Fruit fly (Drosophila melanogaster): ENCODE data around the gene GlcAT-P.

Gene GlcAT-P

dm6 chr3L:11155380-11155779 is 42.0 kb downstream of the GlcAT-P start (continued):
- TF ChIP-seq CG6792 (GFP tag; optimal IDR thresholded peaks at IDR 0.05): no peak
- TF ChIP-seq CG16779 (tag; optimal IDR thresholded peaks at IDR 0.05): no peak
- TF ChIP-seq salr (GFP tag; optimal IDR thresholded peaks at IDR 0.05): peak in 1 of 2 experiments; percentile 35
- TF ChIP-seq Sox14 (GFP tag; optimal IDR thresholded peaks at IDR 0.05): peak; percentile 9
- TF ChIP-seq Hr38 (GFP tag; optimal IDR thresholded peaks at IDR 0.05): no peak
- no peak for TF ChIP-seq CG9139 (GFP tag; optimal IDR thresholded peaks at IDR 0.05)
- TF ChIP-seq CG31627 (GFP tag; optimal IDR thresholded peaks at IDR 0.05): peak; percentile 38
- TF ChIP-seq CG32006 (GFP tag; optimal IDR thresholded peaks at IDR 0.05): peak; percentile 70
- no peak for TF ChIP-seq vri (GFP tag; optimal IDR thresholded peaks at IDR 0.05)
- peak; percentile 20 for TF ChIP-seq lz (GFP tag; optimal IDR thresholded peaks at IDR 0.05)
- peak; percentile 82; the same call in 2 of the 3 replicates for TF ChIP-seq CG8119 (GFP tag; IDR thresholded peaks at IDR 0.05)
- TF ChIP-seq Gug (GFP tag; IDR thresholded peaks at IDR 0.05): peak; percentile 69; the same call in 1 of the 2 replicates
- TF ChIP-seq Eip75B (GFP tag; optimal IDR thresholded peaks at IDR 0.05): no peak
- no peak for TF ChIP-seq Lpt (GFP tag; optimal IDR thresholded peaks at IDR 0.05)
- peak; percentile 41 for TF ChIP-seq CG3919 (GFP tag; optimal IDR thresholded peaks at IDR 0.05)
- TF ChIP-seq CG34406 (GFP tag; optimal IDR thresholded peaks at IDR 0.05): peak; percentile 6
- TF ChIP-seq CG1621 (tag; optimal IDR thresholded peaks at IDR 0.05): no peak
- no peak for TF ChIP-seq CG11762 (GFP tag; optimal IDR thresholded peaks at IDR 0.05; ENCODE audit: insufficient read depth)
- peak; percentile 16 for TF ChIP-seq topi (GFP tag; optimal IDR thresholded peaks at IDR 0.05)
- TF ChIP-seq CG3032 (tag; optimal IDR thresholded peaks at IDR 0.05): peak; percentile 5
- peak; percentile 71 for TF ChIP-seq Hr4 (GFP tag; optimal IDR thresholded peaks at IDR 0.05)
- peak; percentile 26 for TF ChIP-seq Smox (GFP tag; optimal IDR thresholded peaks at IDR 0.05)

DNA sequence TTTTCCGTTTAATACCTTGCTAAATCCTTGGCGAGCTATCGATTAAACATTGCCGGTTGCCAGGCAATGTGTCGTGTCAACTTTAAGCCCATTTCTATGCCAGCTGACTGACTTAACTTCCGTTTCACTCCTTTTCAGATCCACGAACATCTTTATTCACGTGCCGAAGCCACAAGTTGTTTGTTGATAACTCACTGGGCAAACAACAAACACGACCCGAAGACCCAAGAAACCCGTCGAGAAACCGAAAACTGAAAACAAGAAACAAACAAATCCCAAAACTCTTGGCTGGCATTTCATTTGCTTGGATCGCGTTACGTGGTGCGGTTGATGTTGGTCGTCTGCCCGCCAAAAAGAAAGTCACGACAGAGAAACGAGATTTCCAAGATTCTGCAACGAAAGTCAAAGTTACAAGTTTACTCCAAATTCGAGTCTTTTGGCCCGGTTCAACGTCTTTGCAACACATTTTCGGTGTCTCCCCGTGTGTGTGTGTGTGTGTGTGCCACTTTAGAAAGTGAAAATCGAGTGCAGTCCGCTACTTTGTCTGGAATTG is 46.5 kb downstream of the GlcAT-P start, which contains the start of gene CG6216:
Gene CG6216 (minus strand): TSS at position 51 of the 553 bp plus-strand sequence.
- TF ChIP-seq Met (GFP tag; optimal IDR thresholded peaks at IDR 0.05) (peak; percentile 1), Blimp-1 (GFP tag; optimal IDR thresholded peaks at IDR 0.05) (peak; percentile 99), CG3032 (tag; optimal IDR thresholded peaks at IDR 0.05) (no peak), svp (GFP tag) (peak; percentile 54), fkh (GFP tag; optimal IDR thresholded peaks at IDR 0.05) (peak; percentile 27), Hr4 (GFP tag; optimal IDR thresholded peaks at IDR 0.05) (no peak), cyc (GFP tag; optimal IDR thresholded peaks at IDR 0.05) (no peak), Ets96B (tag; optimal IDR thresholded peaks at IDR 0.05) (no peak), Eip75B (GFP tag; optimal IDR thresholded peaks at IDR 0.05) (peak; percentile 36), CG6276 (GFP tag; optimal IDR thresholded peaks at IDR 0.05) (peak; percentile 29), CG10669 (GFP tag; optimal IDR thresholded peaks at IDR 0.05) (no peak), CG11902 (GFP tag; optimal IDR thresholded peaks at IDR 0.05) (no peak), Eip78C (GFP tag) (peak; percentile 40), achi (GFP tag; optimal IDR thresholded peaks at IDR 0.05) (peak; percentile 6), CG4318 (GFP tag; optimal IDR thresholded peaks at IDR 0.05) (no peak)

DNA sequence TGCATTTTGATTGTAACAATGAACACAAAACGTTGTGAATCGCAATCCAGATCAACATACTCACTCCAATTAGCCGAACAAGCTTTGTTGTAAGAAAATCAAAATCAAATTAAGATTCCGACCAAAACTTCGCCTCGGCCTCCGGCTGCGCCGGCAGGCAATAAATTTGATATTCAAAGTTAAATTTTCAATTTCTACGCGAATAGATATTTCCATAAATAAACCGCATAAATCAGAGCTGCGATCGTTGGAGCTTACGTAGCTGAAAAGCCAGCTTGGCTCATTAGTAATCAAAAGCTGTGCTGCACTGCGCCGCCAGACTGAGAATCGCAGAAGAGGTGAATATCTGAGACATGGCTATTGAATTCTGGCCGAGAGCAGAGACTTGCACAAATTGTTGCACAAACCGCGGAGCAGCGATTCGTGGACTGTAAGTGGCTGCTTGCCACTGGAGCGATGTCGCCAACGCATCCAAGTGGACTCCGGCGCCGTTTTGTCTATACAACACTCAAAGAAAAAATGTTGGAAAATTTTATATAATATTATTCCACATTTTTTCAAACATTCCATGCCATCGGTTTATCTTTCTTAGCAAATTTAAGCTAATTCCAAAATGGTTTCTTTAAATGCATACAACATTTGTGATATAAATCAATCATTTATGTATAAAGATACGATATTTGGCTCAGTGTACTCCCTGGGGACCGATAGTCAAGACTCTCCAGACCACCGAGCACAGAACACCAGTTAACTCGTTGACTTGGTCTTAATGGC is 48.7 kb downstream of the GlcAT-P start:
- peak; percentile 85 for TF ChIP-seq CG6163 (GFP tag; IDR thresholded peaks at IDR 0.05)
- peak; percentile 89 for TF ChIP-seq CG8119 (GFP tag; IDR thresholded peaks at IDR 0.05)
- TF ChIP-seq CG6808 (GFP tag; optimal IDR thresholded peaks at IDR 0.05): peak; percentile 84
- TF ChIP-seq OdsH (GFP tag; optimal IDR thresholded peaks at IDR 0.05): peak; percentile 63
- no peak for TF ChIP-seq CG6854 (GFP tag; optimal IDR thresholded peaks at IDR 0.05)
- TF ChIP-seq svp (GFP tag): no peak
- peak; percentile 70 for TF ChIP-seq Lpt (GFP tag; optimal IDR thresholded peaks at IDR 0.05)
- peak; percentile 27 for TF ChIP-seq CG7368 (GFP tag; optimal IDR thresholded peaks at IDR 0.05)
- peak; percentile 85 for TF ChIP-seq CG10669 (GFP tag; optimal IDR thresholded peaks at IDR 0.05)
- TF ChIP-seq CG31627 (GFP tag; optimal IDR thresholded peaks at IDR 0.05): no peak
- peak; percentile 82 for TF ChIP-seq dsx (GFP tag; optimal IDR thresholded peaks at IDR 0.05; ENCODE audit: poor library complexity, severe bottlenecking)
- TF ChIP-seq CG32006 (GFP tag; optimal IDR thresholded peaks at IDR 0.05): peak; percentile 82
- peak; percentile 69 for TF ChIP-seq CG6276 (GFP tag; optimal IDR thresholded peaks at IDR 0.05)
- peak; percentile 62 for TF ChIP-seq CG9139 (GFP tag; optimal IDR thresholded peaks at IDR 0.05)
- TF ChIP-seq achi (GFP tag; optimal IDR thresholded peaks at IDR 0.05): peak; percentile 73
- peak; percentile 76 for TF ChIP-seq spab (GFP tag; optimal IDR thresholded peaks at IDR 0.05)
- TF ChIP-seq Sox14 (GFP tag; optimal IDR thresholded peaks at IDR 0.05): peak; percentile 56
- TF ChIP-seq CG3919 (GFP tag; optimal IDR thresholded peaks at IDR 0.05): peak; percentile 82
- peak; percentile 19 for TF ChIP-seq CG6792 (GFP tag; optimal IDR thresholded peaks at IDR 0.05)
- no peak; the same call in 1 of the 2 replicates for TF ChIP-seq Gug (GFP tag; IDR thresholded peaks at IDR 0.05)
- peak; percentile 69 for TF ChIP-seq fd59A (GFP tag; optimal IDR thresholded peaks at IDR 0.05)
- peak; percentile 60 for TF ChIP-seq acj6 (GFP tag; optimal IDR thresholded peaks at IDR 0.05)
- peak; percentile 88 for TF ChIP-seq Ets96B (tag; optimal IDR thresholded peaks at IDR 0.05)
- peak; percentile 62 to 73 for TF ChIP-seq ss (GFP tag; optimal IDR thresholded peaks at IDR 0.05)

Measured in whole organism, prepupa.